Fruit fly (Drosophila melanogaster) Kc167 (cell line): ENCODE measurements around the gene CG43255.

Source experiments
- Myc ChIP-seq: fragments of >200 bp; optimal IDR thresholded peaks from 2 replicates; lab custom pipeline; 2017; ENCODE audit warnings: missing external identifiers
- Sin3A ChIP-seq: fragments of >200 bp; optimal IDR thresholded peaks from 2 replicates; lab custom pipeline; 2018; ENCODE audit warnings: missing external identifiers
- h ChIP-seq: fragments of >200 bp; optimal IDR thresholded peaks from 3 replicates; lab custom pipeline; 2018; ENCODE audit warnings: missing external identifiers
- insv ChIP-seq: fragments of >200 bp; optimal IDR thresholded peaks from 3 replicates; lab custom pipeline; 2018; ENCODE audit warnings: missing external identifiers
- psq ChIP-seq: fragments of >200 bp; optimal IDR thresholded peaks from 2 replicates; lab custom pipeline; 2017; ENCODE audit warnings: missing external identifiers
- ttk ChIP-seq: sonication (Bioruptor generic); optimal IDR thresholded peaks from 2 replicates; lab custom pipeline; 2017; ENCODE audit warnings: missing external identifiers

Gene CG43255

DNA sequence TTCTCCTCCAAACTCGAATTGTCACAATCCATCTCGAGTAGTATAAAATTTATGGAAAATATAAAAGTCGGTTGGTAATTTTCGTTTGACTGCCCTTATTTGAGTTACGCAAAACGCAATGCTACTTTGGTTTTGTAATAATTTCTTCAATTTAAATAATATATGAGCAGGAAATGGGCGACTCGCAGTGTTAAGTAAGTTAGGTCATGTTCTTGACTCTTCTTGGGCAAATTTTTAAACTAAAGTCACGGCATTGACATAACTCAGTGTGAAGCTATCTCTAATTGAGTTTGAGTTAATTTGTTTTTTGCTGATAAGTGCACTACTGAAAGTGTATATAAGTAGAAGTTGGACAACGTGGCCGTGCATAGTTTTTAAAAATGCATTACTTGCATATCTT is at the start of gene CG43255, which contains the start of gene CG12661:
Gene CG43255 (plus strand): TSS at position 374 of the 400 bp plus-strand sequence.
Gene CG12661 (minus strand): TSS at position 101 of the 400 bp plus-strand sequence.
- no peak for TF ChIP-seq h (lab: Kevin White, UChicago)
- TF ChIP-seq ttk (lab: Kevin White, UChicago) = no peak
- TF ChIP-seq psq (lab: Kevin White, UChicago) = no peak
- no peak for TF ChIP-seq insv (lab: Kevin White, UChicago)
- TF ChIP-seq Myc (lab: Kevin White, UChicago) = no peak
- no peak for TF ChIP-seq Sin3A (lab: Kevin White, UChicago)

DNA sequence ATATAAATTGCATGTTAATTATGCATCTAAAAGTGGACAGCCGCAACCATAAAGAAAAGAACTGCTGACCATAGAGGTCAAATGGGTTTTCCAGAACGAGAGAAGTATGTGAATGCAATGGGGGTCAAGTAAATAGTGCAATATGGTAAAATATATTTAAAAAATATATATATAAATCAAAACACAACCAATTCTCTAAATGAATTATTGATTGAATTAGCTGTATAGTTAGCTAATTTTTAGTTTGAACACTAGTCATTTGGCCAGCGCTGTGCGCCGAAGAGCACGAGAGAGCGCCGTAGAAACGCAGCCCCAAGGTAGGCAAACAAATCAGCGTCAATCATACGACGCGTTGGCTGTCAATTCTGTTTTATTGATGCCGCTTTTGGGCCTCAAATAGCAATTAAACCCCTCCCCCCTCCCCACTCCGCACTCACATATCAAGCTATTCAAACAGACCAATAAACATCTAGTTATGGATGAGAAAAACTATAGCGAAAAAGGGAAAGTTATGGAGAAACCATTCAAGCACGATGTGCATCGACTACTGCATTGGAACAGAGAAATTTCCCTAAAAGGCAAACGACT is 44.7 kb upstream of the CG43255 start:
- no peak for TF ChIP-seq psq (lab: Kevin White, UChicago)
- no peak for TF ChIP-seq h (lab: Kevin White, UChicago)
- TF ChIP-seq Sin3A (lab: Kevin White, UChicago) = no peak
- TF ChIP-seq ttk (lab: Kevin White, UChicago) = no peak
- TF ChIP-seq insv (lab: Kevin White, UChicago) = no peak
- TF ChIP-seq Myc (lab: Kevin White, UChicago) = no peak

dm6 chrX:8881729-8882128 is 42.0 kb upstream of the CG43255 start:
- TF ChIP-seq Myc (lab: Kevin White, UChicago) (no peak), psq (lab: Kevin White, UChicago) (no peak), h (lab: Kevin White, UChicago) (no peak), Sin3A (lab: Kevin White, UChicago) (no peak), insv (lab: Kevin White, UChicago) (no peak), ttk (lab: Kevin White, UChicago) (no peak)

DNA sequence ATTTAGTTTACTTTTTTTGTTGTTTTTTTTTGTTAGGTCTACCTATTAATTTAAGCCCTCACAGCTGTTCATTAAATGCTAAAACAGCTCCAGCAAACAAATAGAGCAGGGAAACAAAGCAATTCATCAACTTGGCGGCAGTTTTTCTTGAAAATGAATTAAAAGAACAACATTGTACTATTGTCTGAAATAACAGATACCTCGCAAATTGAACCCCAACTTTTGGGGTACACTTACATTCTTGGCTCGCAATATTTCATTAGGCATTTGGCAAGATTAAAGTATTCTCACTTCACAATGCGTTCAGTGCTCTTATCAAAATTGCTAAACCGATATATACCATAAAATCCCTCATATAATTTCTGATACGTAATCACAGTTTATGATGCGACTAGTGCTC is 40.4 kb upstream of the CG43255 start:
- TF ChIP-seq Sin3A (lab: Kevin White, UChicago) (no peak), psq (lab: Kevin White, UChicago) (no peak), insv (lab: Kevin White, UChicago) (no peak), ttk (lab: Kevin White, UChicago) (no peak), h (lab: Kevin White, UChicago) (no peak)

DNA sequence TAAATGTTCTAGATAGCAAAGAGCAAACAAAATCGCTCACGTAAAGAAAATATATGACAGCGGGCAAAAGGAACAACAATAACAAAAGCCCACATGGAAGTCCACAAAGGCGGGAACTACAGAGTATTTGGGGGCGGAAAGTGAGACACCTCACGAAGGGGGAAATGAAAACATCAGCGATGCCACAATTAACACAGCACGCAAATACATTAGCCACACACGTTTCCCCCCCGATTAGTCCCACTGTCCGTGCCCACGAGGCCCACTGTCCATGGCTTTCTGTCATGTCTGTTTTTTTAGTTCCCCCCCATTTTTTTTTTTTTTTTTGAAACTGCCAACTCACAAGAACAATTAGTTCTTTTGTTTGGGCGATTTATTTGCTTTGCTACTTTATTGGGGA is 39.8 kb upstream of the CG43255 start:
- no peak for TF ChIP-seq ttk (lab: Kevin White, UChicago)
- no peak for TF ChIP-seq h (lab: Kevin White, UChicago)
- TF ChIP-seq insv (lab: Kevin White, UChicago) = no peak
- no peak for TF ChIP-seq psq (lab: Kevin White, UChicago)
- no peak for TF ChIP-seq Myc (lab: Kevin White, UChicago)
- TF ChIP-seq Sin3A (lab: Kevin White, UChicago) = no peak

dm6 chrX:8884678-8885077 is 39.1 kb upstream of the CG43255 start:
- TF ChIP-seq psq (lab: Kevin White, UChicago) (no peak), insv (lab: Kevin White, UChicago) (no peak), h (lab: Kevin White, UChicago) (no peak)

dm6 chrX:8885177-8885576 is 38.6 kb upstream of the CG43255 start:
- TF ChIP-seq psq (lab: Kevin White, UChicago) (no peak), Myc (lab: Kevin White, UChicago) (no peak), h (lab: Kevin White, UChicago) (no peak), ttk (lab: Kevin White, UChicago) (no peak), insv (lab: Kevin White, UChicago) (no peak), Sin3A (lab: Kevin White, UChicago) (no peak)

DNA sequence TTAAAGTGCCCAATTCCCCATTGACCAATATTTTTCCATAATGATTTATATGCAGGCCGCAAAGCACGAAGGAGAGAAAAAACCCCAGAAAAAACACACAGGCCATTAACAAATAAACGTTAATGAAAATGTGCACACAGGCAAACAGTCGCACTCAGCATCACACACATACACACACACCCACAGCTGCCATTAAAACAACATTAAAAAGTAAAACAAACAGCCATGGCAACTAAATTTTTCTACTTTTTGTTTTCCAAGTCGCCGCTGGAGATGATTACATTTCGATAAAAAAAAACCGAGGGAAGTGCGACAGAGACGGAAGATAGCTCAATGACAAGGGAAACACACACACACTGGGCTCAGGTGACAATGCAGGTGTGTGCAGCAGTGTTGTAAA is 36.4 kb upstream of the CG43255 start:
- no peak for TF ChIP-seq Myc (lab: Kevin White, UChicago)
- no peak for TF ChIP-seq psq (lab: Kevin White, UChicago)
- no peak for TF ChIP-seq Sin3A (lab: Kevin White, UChicago)
- TF ChIP-seq insv (lab: Kevin White, UChicago) = no peak
- TF ChIP-seq ttk (lab: Kevin White, UChicago) = no peak
- no peak for TF ChIP-seq h (lab: Kevin White, UChicago)

DNA sequence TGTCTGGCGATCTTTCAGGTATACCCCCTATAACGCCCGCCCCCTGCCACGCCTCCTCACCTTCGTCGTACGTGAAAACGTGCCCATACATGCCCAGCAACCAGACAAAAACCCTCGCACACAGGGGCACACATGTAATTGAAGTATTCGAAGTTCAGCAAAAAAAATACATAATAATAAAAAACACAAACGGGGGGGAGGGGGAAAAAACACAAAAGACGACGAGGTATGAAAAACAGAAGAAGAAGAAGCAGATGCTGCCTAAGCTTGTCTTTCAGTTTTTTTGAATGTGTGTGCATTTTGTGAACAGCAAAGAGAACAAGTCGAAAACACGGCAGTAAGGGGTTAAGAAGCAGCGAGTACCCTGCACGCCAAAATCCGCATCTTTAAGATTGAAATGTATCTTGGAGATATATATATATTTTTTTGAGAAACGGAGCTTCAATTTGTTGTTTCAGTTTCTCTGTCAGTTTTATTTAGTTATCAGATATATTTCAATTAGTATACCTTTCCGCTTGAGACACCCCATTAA is 34.8 kb upstream of the CG43255 start:
- TF ChIP-seq Myc (lab: Kevin White, UChicago) = no peak

DNA sequence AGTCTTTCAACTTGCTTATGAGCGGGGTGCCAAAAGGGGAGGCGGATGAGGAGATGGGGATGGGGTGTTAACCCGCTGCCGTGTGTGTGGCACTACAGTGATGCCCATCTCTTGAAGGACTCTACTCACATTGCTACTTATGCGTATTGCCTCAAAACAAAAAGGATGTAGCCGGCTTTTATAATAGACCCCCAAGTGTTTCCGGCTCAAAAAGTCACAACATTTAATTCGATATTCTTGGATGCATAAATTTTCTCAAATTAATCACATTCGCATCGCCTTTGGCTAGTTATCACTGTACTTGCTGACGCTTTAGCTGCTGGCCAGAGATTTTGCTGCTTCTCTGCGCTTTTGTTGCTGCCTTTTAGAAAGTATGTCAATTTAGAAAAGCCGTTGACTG is 32.8 kb upstream of the CG43255 start:
- TF ChIP-seq insv (lab: Kevin White, UChicago) (no peak), h (lab: Kevin White, UChicago) (no peak), ttk (lab: Kevin White, UChicago) (no peak), psq (lab: Kevin White, UChicago) (no peak), Myc (lab: Kevin White, UChicago) (no peak), Sin3A (lab: Kevin White, UChicago) (no peak)

DNA sequence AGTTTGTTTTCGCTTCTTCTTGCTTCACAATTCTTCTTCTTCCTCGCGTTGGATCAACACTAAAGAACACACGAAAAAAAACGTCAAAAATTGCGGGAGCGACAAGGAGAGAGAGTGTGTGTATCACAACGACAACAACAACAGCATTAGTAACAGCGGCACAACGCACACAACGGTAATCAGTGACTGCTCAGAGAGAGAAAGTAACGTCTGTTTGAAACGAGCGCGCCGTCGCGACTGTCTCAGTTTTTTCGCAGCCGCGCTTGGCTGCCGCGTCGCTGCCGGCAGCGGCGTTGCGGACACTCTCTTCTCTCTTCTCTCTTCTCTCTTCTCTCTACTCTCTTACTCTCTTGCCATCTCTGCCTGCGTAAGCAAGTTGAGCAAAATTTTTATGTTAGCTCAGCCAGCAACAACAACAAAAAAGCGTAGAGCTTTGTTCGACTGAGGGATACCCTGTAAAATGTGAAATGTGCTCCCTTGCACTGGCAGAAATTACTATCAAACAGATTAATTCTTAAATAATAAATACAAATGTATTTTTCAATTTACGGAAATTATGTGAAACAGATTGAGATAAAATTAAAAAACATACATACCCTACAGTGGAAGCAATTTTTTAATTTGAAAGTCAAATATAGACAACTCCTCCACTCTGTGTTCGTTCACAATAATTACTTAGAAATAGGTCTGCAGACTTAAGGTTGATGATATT is 32.0 kb upstream of the CG43255 start:
- TF ChIP-seq Sin3A (lab: Kevin White, UChicago) (no peak), Myc (lab: Kevin White, UChicago) (no peak), ttk (lab: Kevin White, UChicago) (no peak), h (lab: Kevin White, UChicago) (no peak), insv (lab: Kevin White, UChicago) (no peak), psq (lab: Kevin White, UChicago) (no peak)
